Worm (Caenorhabditis elegans): ENCODE data around the gene fre-1.
A peak's percentile ranks its signal among the peaks of the same experiment; 100 is the strongest.

The fre-1 gene

DNA sequence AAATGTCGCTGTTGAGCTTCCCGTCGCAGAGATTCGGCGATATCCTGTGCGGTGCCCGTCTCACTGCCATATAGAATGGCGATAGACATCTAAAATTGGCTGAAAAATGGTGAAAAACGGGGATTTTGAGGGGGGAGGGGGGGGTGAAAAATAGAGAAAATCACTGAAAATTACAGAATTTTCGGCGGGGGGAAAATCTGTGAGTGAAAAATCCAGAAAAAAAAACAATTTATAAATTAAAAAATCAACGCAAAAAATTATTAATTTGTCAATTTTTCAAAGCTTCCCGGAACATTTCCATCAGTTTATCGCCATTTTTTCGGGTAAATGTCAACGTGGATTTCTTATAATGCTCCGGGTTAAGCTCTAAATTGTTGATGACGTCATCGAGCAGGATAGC is at the start of gene fre-1:
fre-1 (minus strand) TSS at position 101 of the 400 bp plus-strand sequence.
- no peak for TF ChIP-seq pag-3 (tag; optimal IDR thresholded peaks at IDR 0.05; ENCODE audit: borderline replicate concordance, insufficient read depth)
- TF ChIP-seq nhr-77 (tag; optimal IDR thresholded peaks at IDR 0.05), result no peak
- no peak for TF ChIP-seq isw-1 (GFP tag; IDR thresholded peaks at IDR 0.05)
- TF ChIP-seq nhr-12 (tag; optimal IDR thresholded peaks at IDR 0.05), result no peak
- TF ChIP-seq lin-35 (GFP tag; optimal IDR thresholded peaks at IDR 0.05), result no peak
- TF ChIP-seq lsy-2 (tag; optimal IDR thresholded peaks at IDR 0.05), result no peak
- no peak for TF ChIP-seq elt-2 (tag; optimal IDR thresholded peaks at IDR 0.05)
- TF ChIP-seq ceh-88 (GFP tag; IDR thresholded peaks at IDR 0.05), result no peak
- TF ChIP-seq mab-9 (GFP tag; IDR thresholded peaks at IDR 0.05), result no peak
- no peak for TF ChIP-seq rnt-1 (tag; optimal IDR thresholded peaks at IDR 0.05)
- no peak for TF ChIP-seq lir-3 (tag; optimal IDR thresholded peaks at IDR 0.05; ENCODE audit: poor library complexity)
- TF ChIP-seq C34B4.2 (tag; optimal IDR thresholded peaks at IDR 0.05), result no peak
- no peak for TF ChIP-seq unc-62 (GFP tag; optimal IDR thresholded peaks at IDR 0.05)
- TF ChIP-seq aha-1 (tag; optimal IDR thresholded peaks at IDR 0.05), result no peak
- no peak for TF ChIP-seq efl-3 (GFP tag; optimal IDR thresholded peaks at IDR 0.05)
- no peak for TF ChIP-seq lin-13 (GFP tag; optimal IDR thresholded peaks at IDR 0.05)
- no peak for TF ChIP-seq alr-1 (tag; optimal IDR thresholded peaks at IDR 0.05; ENCODE audit: borderline replicate concordance)
- TF ChIP-seq elt-3 (tag; optimal IDR thresholded peaks at IDR 0.05), result no peak
- TF ChIP-seq C16A3.4 (tag; optimal IDR thresholded peaks at IDR 0.05), result no peak
- no peak for TF ChIP-seq egl-13 (tag; optimal IDR thresholded peaks at IDR 0.05)

- no peak for TF ChIP-seq ceh-88 (GFP tag; IDR thresholded peaks at IDR 0.05)
- no peak for TF ChIP-seq mab-9 (GFP tag; IDR thresholded peaks at IDR 0.05)
- no peak for TF ChIP-seq C16A3.4 (tag; optimal IDR thresholded peaks at IDR 0.05)
- TF ChIP-seq unc-86 (tag; optimal IDR thresholded peaks at IDR 0.05), result no peak
- no peak for TF ChIP-seq nhr-47 (tag; optimal IDR thresholded peaks at IDR 0.05)
- no peak for TF ChIP-seq irx-1 (tag; optimal IDR thresholded peaks at IDR 0.05)
- no peak for TF ChIP-seq blmp-1 (tag; optimal IDR thresholded peaks at IDR 0.05)
- TF ChIP-seq zip-4 (GFP tag; optimal IDR thresholded peaks at IDR 0.05), result no peak
- no peak for TF ChIP-seq nhr-11 (tag; optimal IDR thresholded peaks at IDR 0.05)
- no peak for TF ChIP-seq pag-3 (tag; optimal IDR thresholded peaks at IDR 0.05; ENCODE audit: borderline replicate concordance, insufficient read depth)
- TF ChIP-seq ceh-8 (GFP tag; optimal IDR thresholded peaks at IDR 0.05), result no peak
- TF ChIP-seq nhr-84 (tag; optimal IDR thresholded peaks at IDR 0.05), result no peak
- no peak for TF ChIP-seq snpc-4 (tag; optimal IDR thresholded peaks at IDR 0.05)
- TF ChIP-seq nhr-90 (tag; optimal IDR thresholded peaks at IDR 0.05; ENCODE audit: poor library complexity), result no peak
- no peak for TF ChIP-seq nhr-76 (tag; optimal IDR thresholded peaks at IDR 0.05)
These were observed 47.7 kb upstream of the fre-1 start, which contains the start of gene Y113G7A.22 for ce11 chrV:20135247-20135646. Gene Y113G7A.22, minus strand, starts transcription at chrV:20135347.

DNA sequence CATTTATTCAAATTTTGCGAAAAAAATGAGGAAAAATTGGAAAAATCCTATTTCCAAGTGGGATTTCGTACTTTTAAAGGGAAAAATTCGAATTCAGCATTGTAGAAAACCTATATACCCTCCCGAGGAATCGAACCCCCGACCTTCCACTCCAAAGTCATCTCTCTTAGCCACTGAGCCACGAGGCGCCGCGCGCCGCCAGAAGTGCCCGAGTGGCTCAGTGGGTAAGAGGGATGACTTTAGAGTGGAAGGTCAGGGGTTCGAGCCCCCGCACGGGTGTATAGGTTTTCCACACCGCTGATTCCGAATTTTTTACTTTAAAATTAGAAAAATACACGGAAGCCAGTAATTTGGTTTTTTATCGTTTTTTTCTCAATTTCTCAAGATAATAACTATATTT is 47.3 kb upstream of the fre-1 start:
- TF ChIP-seq nhr-11 (tag; optimal IDR thresholded peaks at IDR 0.05), result no peak
- no peak for TF ChIP-seq nhr-28 (tag; optimal IDR thresholded peaks at IDR 0.05)
- TF ChIP-seq ceh-82 (tag; optimal IDR thresholded peaks at IDR 0.05), result no peak

DNA sequence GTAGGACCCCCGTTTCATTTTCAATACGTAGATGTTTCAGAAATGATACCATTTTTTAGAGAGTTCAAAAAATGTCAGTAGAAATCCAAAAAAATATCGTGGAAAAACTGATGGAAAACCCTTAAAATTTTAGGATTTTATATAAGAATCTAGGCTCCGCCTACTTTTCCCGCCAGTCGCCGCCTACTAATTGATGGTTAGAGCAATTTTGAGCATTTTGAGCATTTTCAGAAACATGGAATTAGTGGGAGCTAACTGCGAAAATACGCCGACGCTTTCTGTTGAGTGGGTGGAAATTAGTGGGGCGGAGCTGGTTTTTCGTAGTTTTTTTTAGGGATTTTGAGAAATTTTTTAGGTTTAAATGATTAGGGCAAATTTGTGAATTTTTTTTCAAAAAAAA is 45.6 kb upstream of the fre-1 start, which contains the start of gene ssu-1:
ssu-1 (minus strand) TSS at position 101 of the 400 bp plus-strand sequence.
- TF ChIP-seq fkh-4 (tag; optimal IDR thresholded peaks at IDR 0.05; ENCODE audit: borderline replicate concordance) (no peak), efl-1 (optimal IDR thresholded peaks at IDR 0.05) (no peak), efl-1 (GFP tag; optimal IDR thresholded peaks at IDR 0.05 in 1 of 2) (peak in 1 of 2 experiments; percentile 25)
